Worm (Caenorhabditis elegans): ENCODE data around the gene smrd-1.
"Not testable (repeated sequence)": the region's sequence is repeated elsewhere in the genome, so short reads cannot be mapped to it uniquely, and the experiment has no call there.

smrd-1 gene

DNA sequence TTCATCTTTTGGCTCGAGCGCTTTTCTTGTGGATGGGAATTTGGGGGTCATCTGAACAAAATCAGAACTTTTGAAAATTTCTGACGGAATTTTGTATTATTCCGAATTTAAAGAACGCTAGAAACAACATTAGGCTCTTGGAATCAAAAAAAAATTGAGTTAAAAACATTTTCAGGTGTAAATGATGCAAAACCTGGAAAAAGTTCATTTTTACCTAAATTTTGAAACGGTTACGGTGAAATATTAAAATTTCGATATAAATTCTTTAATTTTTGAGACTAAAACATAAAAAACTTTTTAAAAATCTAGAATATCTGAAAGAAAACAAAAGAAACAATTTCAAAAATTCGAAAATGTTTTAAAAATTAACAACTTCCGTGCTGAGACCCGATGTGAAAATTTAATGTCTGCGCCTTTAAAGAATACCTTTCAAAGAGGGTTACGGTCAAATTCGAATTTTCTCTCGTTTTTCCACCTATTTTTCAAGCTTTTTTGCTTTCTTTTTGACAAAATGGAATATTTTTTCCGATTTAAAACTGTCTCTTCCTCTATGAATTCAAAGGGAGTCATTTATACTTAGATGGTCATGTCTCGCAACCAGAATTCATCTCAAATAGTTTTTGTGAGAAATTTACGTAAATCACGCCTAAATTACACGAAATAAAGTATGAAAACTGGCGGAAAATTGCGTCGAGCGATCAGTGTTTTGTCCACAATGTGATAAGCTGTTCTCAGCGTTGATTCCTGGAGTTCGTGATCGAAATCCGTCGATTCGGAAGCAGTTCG is 6.8 kb upstream of the smrd-1 start, which contains the start of the genes H04D03.2 and ecps-2 (continued):
- no peak for TF ChIP-seq rcor-1 (GFP tag; IDR thresholded peaks at IDR 0.05)
- TF ChIP-seq tbp1 (GFP tag; optimal IDR thresholded peaks at IDR 0.05): no peak
- TF ChIP-seq egl-18 (GFP tag; IDR thresholded peaks at IDR 0.05): no peak
- peak; percentile 56 for TF ChIP-seq lin-54 (GFP tag; optimal IDR thresholded peaks at IDR 0.05)
- TF ChIP-seq xnd-1 (tag; optimal IDR thresholded peaks at IDR 0.05): peak; percentile 72
- TF ChIP-seq sdz-38 (tag; optimal IDR thresholded peaks at IDR 0.05): no peak
- 0 out of 2 replicates have a peak, but pooled peaks have one; percentile 10 for TF ChIP-seq D2030.7 (GFP tag; IDR thresholded peaks at IDR 0.05)
- no peak for TF ChIP-seq F57C9.4 (tag; optimal IDR thresholded peaks at IDR 0.05)
- TF ChIP-seq K11D2.4 (GFP tag; IDR thresholded peaks at IDR 0.05): no peak
- no peak for TF ChIP-seq ztf-25 (GFP tag; IDR thresholded peaks at IDR 0.05)

- TF ChIP-seq lir-1 (GFP tag; conservative IDR thresholded peaks at IDR 0.05); Y95B8A.8 (GFP tag; IDR thresholded peaks at IDR 0.05); atf-7 (tag; optimal IDR thresholded peaks at IDR 0.05): not testable (repeated sequence)
These were observed 3.0 kb upstream of the smrd-1 start, which contains the start of gene H04D03.6 for ce11 chrIII:10438780-10439179. Gene H04D03.6, minus strand, starts transcription at chrIII:10438880.

DNA sequence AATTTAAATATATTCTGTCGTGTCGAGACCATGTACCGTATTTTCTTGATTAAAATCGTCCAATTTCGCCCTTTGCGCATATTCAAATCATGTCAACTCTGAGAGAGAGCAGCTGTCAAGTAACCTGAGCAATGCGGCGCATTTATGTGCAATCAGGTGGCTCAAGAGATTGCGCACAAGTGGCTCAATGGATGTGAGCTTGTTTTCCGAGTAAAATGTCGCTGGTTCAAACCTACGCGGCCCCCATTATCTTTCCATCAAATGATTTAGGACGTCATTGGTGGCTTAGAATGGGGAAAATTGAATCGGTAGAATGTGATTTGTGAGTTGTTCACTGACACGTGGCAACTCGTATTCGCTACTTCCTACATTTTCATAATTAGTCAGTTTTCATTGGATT is 3.7 kb downstream of the smrd-1 start:
- TF ChIP-seq rec-8 (tag; optimal IDR thresholded peaks at IDR 0.05) (no peak), B0261.1 (tag; optimal IDR thresholded peaks at IDR 0.05) (peak; percentile 57), hlh-26 (GFP tag; conservative IDR thresholded peaks at IDR 0.05) (no peak), sdz-38 (tag; optimal IDR thresholded peaks at IDR 0.05) (no peak), akir-1 (GFP tag; optimal IDR thresholded peaks at IDR 0.05) (no peak), ztf-18 (tag; optimal IDR thresholded peaks at IDR 0.05) (no peak), lir-1 (GFP tag; conservative IDR thresholded peaks at IDR 0.05) (no peak), Y53G8AR.9 (GFP tag; conservative IDR thresholded peaks at IDR 0.05) (no peak), hrde-1 (tag; optimal IDR thresholded peaks at IDR 0.05; ENCODE audit: borderline replicate concordance) (no peak), unc-62 (GFP tag; optimal IDR thresholded peaks at IDR 0.05) (no peak), B0035.1 (tag; optimal IDR thresholded peaks at IDR 0.05) (no peak), snpc-4 (GFP tag; optimal IDR thresholded peaks at IDR 0.05) (no peak), snpc-4 (tag; optimal IDR thresholded peaks at IDR 0.05) (no peak), hlh-12 (tag; optimal IDR thresholded peaks at IDR 0.05) (no peak), hsf-1 (GFP tag; IDR thresholded peaks at IDR 0.05) (no peak), let-526 (GFP tag; IDR thresholded peaks at IDR 0.05) (no peak), tbx-9 (tag; optimal IDR thresholded peaks at IDR 0.05; ENCODE audit: borderline replicate concordance) (no peak), mel-28 (tag; optimal IDR thresholded peaks at IDR 0.05; ENCODE audit: borderline replicate concordance) (no peak), repo-1 (tag; optimal IDR thresholded peaks at IDR 0.05) (no peak), F55B11.4 (tag; optimal IDR thresholded peaks at IDR 0.05; ENCODE audit: borderline replicate concordance, insufficient read depth) (no peak), F10E7.11 (tag; optimal IDR thresholded peaks at IDR 0.05) (no peak), F23B12.7 (tag; optimal IDR thresholded peaks at IDR 0.05; ENCODE audit: insufficient read depth) (no peak), rcor-1 (GFP tag; IDR thresholded peaks at IDR 0.05) (no peak), ceh-100 (GFP tag; IDR thresholded peaks at IDR 0.05) (peak; percentile 28; the same call in 1 of the 2 replicates), F57C9.4 (tag; optimal IDR thresholded peaks at IDR 0.05) (no peak), ceh-58 (GFP tag; IDR thresholded peaks at IDR 0.05) (no peak), die-1 (tag; optimal IDR thresholded peaks at IDR 0.05) (peak; percentile 27), F22D6.2 (tag; optimal IDR thresholded peaks at IDR 0.05) (no peak), ztf-25 (GFP tag; IDR thresholded peaks at IDR 0.05) (no peak), F49E8.2 (tag; optimal IDR thresholded peaks at IDR 0.05; ENCODE audit: insufficient read depth) (peak; percentile 17), sea-2 (GFP tag; IDR thresholded peaks at IDR 0.05) (no peak), madf-10 (tag; optimal IDR thresholded peaks at IDR 0.05) (no peak), snpc-1.3 (tag; optimal IDR thresholded peaks at IDR 0.05; ENCODE audit: insufficient read depth) (no peak), ZK185.1 (tag; optimal IDR thresholded peaks at IDR 0.05; ENCODE audit: poor library complexity, severe bottlenecking) (no peak), cebp-2 (GFP tag; IDR thresholded peaks at IDR 0.05) (no peak)

Data from whole organism, young adult.